Worm (Caenorhabditis elegans) whole organism, young adult: ENCODE results near the gene Y53C12B.1.

Experiments used
- B0019.2 ChIP-seq: fragments of 200-800 bp; sonication (Bioruptor generic); conservative IDR thresholded peaks from 2 replicates; pipeline ENCODE4 v1.3.6; 2022; ENCODE audit warnings: missing genetic modification reagents, missing genetic modification characterization, missing compliant biosample characterization
- B0261.1 ChIP-seq: sonication (generic microtip); optimal IDR thresholded peaks from 2 replicates; lab custom pipeline; 2016; ENCODE audit warnings: mild to moderate bottlenecking, missing genetic modification characterization, moderate library complexity, missing compliant biosample characterization
- C06A6.2 ChIP-seq: fragments of 200-800 bp; sonication (Bioruptor generic); conservative IDR thresholded peaks from 2 replicates; pipeline ENCODE4 v1.3.6; 2022; ENCODE audit warnings: missing genetic modification characterization, missing compliant biosample characterization
- F57C9.4 ChIP-seq: sonication (generic microtip); optimal IDR thresholded peaks from 2 replicates; lab custom pipeline; 2017; ENCODE audit warnings: mild to moderate bottlenecking, missing genetic modification characterization, missing compliant biosample characterization
- K11D2.4 ChIP-seq: fragments of 200-800 bp; sonication (Bioruptor generic); IDR thresholded peaks from 2 replicates; pipeline ENCODE4 v1.3.6; 2022; ENCODE audit warnings: missing genetic modification reagents, missing genetic modification characterization, missing compliant biosample characterization
- T07F8.4 ChIP-seq: sonication (generic microtip); optimal IDR thresholded peaks from 2 replicates; lab custom pipeline; 2016; ENCODE audit warnings: mild to moderate bottlenecking, missing genetic modification characterization, moderate library complexity, missing compliant biosample characterization
- Y53G8AR.9 ChIP-seq: fragments of 200-800 bp; sonication (Bioruptor generic); conservative IDR thresholded peaks from 2 replicates; pipeline ENCODE4 v1.3.6; 2022; ENCODE audit warnings: missing genetic modification reagents, missing genetic modification characterization, missing compliant biosample characterization
- Y79H2A.3 ChIP-seq: fragments of 200-800 bp; sonication (Bioruptor generic); conservative IDR thresholded peaks from 2 replicates; pipeline ENCODE4 v1.3.6; 2022; ENCODE audit warnings: missing genetic modification reagents, missing genetic modification characterization, missing compliant biosample characterization
- atf-7 ChIP-seq: sonication (generic microtip); optimal IDR thresholded peaks from 2 replicates; lab custom pipeline; 2017; ENCODE audit warnings: mild to moderate bottlenecking, missing genetic modification characterization, missing compliant biosample characterization
- athp-1 ChIP-seq: sonication (generic microtip); optimal IDR thresholded peaks from 2 replicates; lab custom pipeline; 2017; ENCODE audit warnings: mild to moderate bottlenecking, missing genetic modification characterization, missing compliant biosample characterization
- bed-1 ChIP-seq: fragments of 200-800 bp; sonication (Bioruptor generic); IDR thresholded peaks from 2 replicates; pipeline ENCODE4 v1.3.6; 2022; ENCODE audit warnings: missing genetic modification reagents, missing genetic modification characterization, missing compliant biosample characterization
- bed-2 ChIP-seq: fragments of 200-800 bp; sonication (Bioruptor generic); IDR thresholded peaks from 2 replicates; pipeline ENCODE4 v1.3.6; 2022; ENCODE audit warnings: missing genetic modification reagents, missing genetic modification characterization, missing compliant biosample characterization
- cebp-1 ChIP-seq, 2 experiments: fragments of 200-800 bp in 1 of 2; sonication (Bioruptor generic) in 1 of 2; sonication (generic microtip) in 1 of 2; IDR thresholded peaks in 1 of 2; optimal IDR thresholded peaks in 1 of 2; 2 replicates each; pipeline versions ENCODE4 v1.3.6 to Lab custom; 2017 to 2022; ENCODE audit warnings: missing compliant biosample characterization in 2 of 2, missing genetic modification characterization in 2 of 2, mild to moderate bottlenecking in 1 of 2, missing genetic modification reagents in 1 of 2, moderate library complexity in 1 of 2
- ceh-100 ChIP-seq: fragments of 200-800 bp; sonication (Bioruptor generic); IDR thresholded peaks from 2 replicates; pipeline ENCODE4 v1.3.6; 2022; ENCODE audit warnings: missing genetic modification reagents, missing genetic modification characterization, missing compliant biosample characterization
- ceh-40 ChIP-seq: fragments of 200-800 bp; sonication (Bioruptor generic); IDR thresholded peaks from 2 replicates; pipeline ENCODE4 v1.3.6; 2022; ENCODE audit warnings: missing genetic modification characterization, missing compliant biosample characterization
- ceh-58 ChIP-seq: fragments of 200-800 bp; sonication (Bioruptor generic); IDR thresholded peaks from 2 replicates; pipeline ENCODE4 v1.3.6; 2022; ENCODE audit warnings: missing genetic modification characterization, missing compliant biosample characterization
- dox-1 ChIP-seq: fragments of 200-800 bp; sonication (Bioruptor generic); IDR thresholded peaks from 2 replicates; pipeline ENCODE4 v1.3.6; 2022; ENCODE audit warnings: missing genetic modification reagents, missing genetic modification characterization, missing compliant biosample characterization
- dpl-1 ChIP-seq: fragments of 150-350 bp; optimal IDR thresholded peaks from 2 replicates; lab custom pipeline; 2014; ENCODE audit warnings: missing biosample characterization, missing genetic modification reagents, missing genetic modification characterization
- egrh-3 ChIP-seq: fragments of 200-800 bp; sonication (Bioruptor generic); IDR thresholded peaks from 2 replicates; pipeline ENCODE4 v1.3.6; 2022; ENCODE audit warnings: missing genetic modification reagents, missing genetic modification characterization, missing compliant biosample characterization
- ekl-4 ChIP-seq: fragments of 200-800 bp; sonication (Bioruptor generic); IDR thresholded peaks from 2 replicates; pipeline ENCODE4 v1.3.6; 2022; ENCODE audit warnings: missing genetic modification reagents, missing genetic modification characterization, missing compliant biosample characterization
- fkh-3 ChIP-seq: sonication (generic microtip); optimal IDR thresholded peaks from 2 replicates; lab custom pipeline; 2016; ENCODE audit warnings: mild to moderate bottlenecking, missing genetic modification characterization, missing compliant biosample characterization
- hlh-26 ChIP-seq: fragments of 200-800 bp; sonication (Bioruptor generic); conservative IDR thresholded peaks from 2 replicates; pipeline ENCODE4 v1.3.6; 2022; ENCODE audit warnings: missing genetic modification reagents, missing genetic modification characterization, missing compliant biosample characterization
- hmg-1.2 ChIP-seq: fragments of 200-800 bp; sonication (Bioruptor generic); IDR thresholded peaks from 2 replicates; pipeline ENCODE4 v1.3.6; 2022; ENCODE audit warnings: missing genetic modification reagents, missing genetic modification characterization, missing compliant biosample characterization
- lin-26 ChIP-seq: fragments of 200-800 bp; sonication (Bioruptor generic); IDR thresholded peaks from 2 replicates; pipeline ENCODE4 v1.3.6; 2022; ENCODE audit warnings: missing genetic modification reagents, missing genetic modification characterization, missing compliant biosample characterization
- lin-35 ChIP-seq, 3 experiments: fragments of 150-350 bp in 2 of 3; sonication (generic microtip) in 1 of 3; optimal IDR thresholded peaks; 2 replicates each; lab custom pipeline; 2014 to 2018; ENCODE audit warnings: missing biosample characterization in 3 of 3, missing genetic modification characterization in 3 of 3, missing genetic modification reagents in 3 of 3
- lin-54 ChIP-seq: fragments of 200-800 bp; sonication (Bioruptor generic); optimal IDR thresholded peaks from 2 replicates; lab custom pipeline; 2018; ENCODE audit warnings: mild to moderate bottlenecking, missing genetic modification characterization, missing compliant biosample characterization
- madf-8 ChIP-seq: fragments of 200-800 bp; sonication (Bioruptor generic); conservative IDR thresholded peaks from 2 replicates; pipeline ENCODE4 v1.3.6; 2022; ENCODE audit warnings: missing genetic modification reagents, missing genetic modification characterization, missing compliant biosample characterization
- nfya-2 ChIP-seq: fragments of 200-800 bp; sonication (Bioruptor generic); IDR thresholded peaks from 2 replicates; pipeline ENCODE4 v1.3.6; 2022; ENCODE audit warnings: missing genetic modification reagents, missing genetic modification characterization, missing compliant biosample characterization
- pbrm-1 ChIP-seq: fragments of 200-800 bp; sonication (Bioruptor generic); IDR thresholded peaks from 2 replicates; pipeline ENCODE4 v1.3.6; 2022; ENCODE audit warnings: missing genetic modification reagents, missing genetic modification characterization, missing compliant biosample characterization
- pha-4 ChIP-seq: fragments of 150-350 bp; sonication (generic microtip); optimal IDR thresholded peaks from 2 replicates; lab custom pipeline; 2014; ENCODE audit warnings: missing biosample characterization, missing genetic modification reagents, missing genetic modification characterization
- rcor-1 ChIP-seq: fragments of 200-800 bp; sonication (Bioruptor generic); IDR thresholded peaks from 2 replicates; pipeline ENCODE4 v1.3.6; 2022; ENCODE audit warnings: missing genetic modification reagents, missing genetic modification characterization, missing compliant biosample characterization
- sdz-38 ChIP-seq: sonication (generic microtip); optimal IDR thresholded peaks from 2 replicates; lab custom pipeline; 2016; ENCODE audit warnings: missing genotype, missing genetic modification characterization, missing compliant biosample characterization
- snpc-1.1 ChIP-seq: sonication (generic microtip); optimal IDR thresholded peaks from 2 replicates; lab custom pipeline; 2017; ENCODE audit warnings: missing genetic modification characterization, mild to moderate bottlenecking, missing compliant biosample characterization, antibody characterized with exemption, moderate library complexity, missing genotype, missing genetic modification reagents; ENCODE audit not compliant: insufficient read depth
- somi-1 ChIP-seq: fragments of 200-800 bp; sonication (Bioruptor generic); optimal IDR thresholded peaks from 2 replicates; lab custom pipeline; 2018; ENCODE audit warnings: mild to moderate bottlenecking, missing genetic modification characterization, missing compliant biosample characterization
- sptf-2 ChIP-seq: fragments of 200-800 bp; sonication (Bioruptor generic); optimal IDR thresholded peaks from 2 replicates; lab custom pipeline; 2018; ENCODE audit warnings: mild to moderate bottlenecking, missing genetic modification characterization, missing compliant biosample characterization
- unc-130 ChIP-seq: sonication (generic microtip); optimal IDR thresholded peaks from 2 replicates; lab custom pipeline; 2016; ENCODE audit warnings: missing genetic modification reagents, missing genetic modification characterization, missing compliant biosample characterization
- xnd-1 ChIP-seq: sonication (generic microtip); optimal IDR thresholded peaks from 2 replicates; lab custom pipeline; 2016; ENCODE audit warnings: missing genotype, missing genetic modification reagents, missing genetic modification characterization, missing compliant biosample characterization
- zim-3 ChIP-seq: sonication (generic microtip); optimal IDR thresholded peaks from 2 replicates; lab custom pipeline; 2017; ENCODE audit warnings: mild to moderate bottlenecking, missing genetic modification characterization, moderate library complexity, missing compliant biosample characterization
- ztf-18 ChIP-seq: sonication (generic microtip); optimal IDR thresholded peaks from 2 replicates; lab custom pipeline; 2016; ENCODE audit warnings: missing genotype, mild to moderate bottlenecking, missing genetic modification characterization, missing compliant biosample characterization
- ztf-26 ChIP-seq: sonication (generic microtip); optimal IDR thresholded peaks from 2 replicates; lab custom pipeline; 2017; ENCODE audit warnings: missing genetic modification characterization, missing compliant biosample characterization

The Y53C12B.1 gene

ce11 chrII:9746069-9746468 lies at the start of gene Y53C12B.1, which contains the start of gene nos-3 (continued):
- TF ChIP-seq pha-4 (tag; lab: Kevin White, UChicago) (peak; percentile 6), bed-1 (GFP tag; lab: Robert Waterston, UW) (no peak), Y79H2A.3 (GFP tag; lab: Robert Waterston, UW) (no peak), zim-3 (no peak), rcor-1 (peak; percentile 59), lin-26 (GFP tag; lab: Robert Waterston, UW) (no peak), dox-1 (GFP tag; lab: Robert Waterston, UW) (peak; percentile 59; the same call in 1 of the 2 replicates), somi-1 (GFP tag; lab: Kevin White, UChicago) (no peak), B0261.1 (tag; lab: Kevin White, UChicago) (no peak), ceh-40 (GFP tag; lab: Robert Waterston, UW) (no peak), xnd-1 (tag; lab: Kevin White, UChicago) (no peak), sdz-38 (tag; lab: Kevin White, UChicago) (no peak), ceh-100 (no peak), egrh-3 (GFP tag; lab: Robert Waterston, UW) (no peak), sptf-2 (GFP tag; lab: Kevin White, UChicago) (no peak), B0019.2 (peak; percentile 87), ceh-58 (GFP tag; lab: Robert Waterston, UW) (no peak), K11D2.4 (no peak), lin-35 (GFP tag; optimal IDR thresholded peaks at IDR 0.05; lab: Kevin White, UChicago) (peak in 2 of 3 experiments; percentile 2 to 51), bed-2 (GFP tag; lab: Robert Waterston, UW) (no peak), Y53G8AR.9 (GFP tag; lab: Robert Waterston, UW) (no peak), nfya-2 (GFP tag; lab: Robert Waterston, UW) (no peak), madf-8 (no peak), T07F8.4 (tag; lab: Kevin White, UChicago) (no peak), snpc-1.1 (no peak), atf-7 (tag; lab: Kevin White, UChicago) (no peak), ekl-4 (GFP tag; lab: Robert Waterston, UW) (0 out of 2 replicates have a peak, but pooled peaks have one; percentile 22), F57C9.4 (tag; lab: Kevin White, UChicago) (no peak)
- TF ChIP-seq, all 124 proteins: peak for 27

DNA sequence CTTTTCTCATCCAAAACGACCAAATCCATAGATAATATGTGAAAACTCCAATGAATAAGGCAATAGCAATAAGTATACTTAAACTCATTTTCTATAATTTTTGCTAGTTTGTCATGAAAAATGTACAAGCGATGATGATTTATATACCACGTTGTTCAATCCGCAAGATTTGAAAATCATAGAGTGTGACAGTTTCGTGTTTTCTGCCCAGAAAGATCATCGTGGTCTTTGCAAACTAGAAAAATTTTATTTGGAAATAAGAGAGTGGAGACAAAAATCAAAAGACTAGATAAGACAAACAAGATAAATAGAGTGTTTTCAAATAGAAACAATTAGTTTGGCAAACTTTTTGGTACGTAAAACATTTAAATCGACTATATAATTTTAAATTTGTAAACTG lies 47.3 kb upstream of the Y53C12B.1 start, which contains the start of gene cyp-13A3:
cyp-13A3 (minus strand) TSS at position 101 of the 400 bp plus-strand sequence.
- no peak for TF ChIP-seq hlh-26 (GFP tag; lab: Robert Waterston, UW)
- TF ChIP-seq fkh-3, result no peak
- no peak for TF ChIP-seq lin-54 (GFP tag; lab: Kevin White, UChicago)
- TF ChIP-seq unc-130 (GFP tag; lab: Kevin White, UChicago), result no peak
- TF ChIP-seq ztf-18 (tag; lab: Kevin White, UChicago), result no peak
- TF ChIP-seq sptf-2 (GFP tag; lab: Kevin White, UChicago), result no peak
- no peak for TF ChIP-seq ceh-58 (GFP tag; lab: Robert Waterston, UW)
- TF ChIP-seq dpl-1 (GFP tag; lab: Kevin White, UChicago), result no peak
- no peak for TF ChIP-seq C06A6.2 (GFP tag; lab: Robert Waterston, UW)
- TF ChIP-seq athp-1 (tag; lab: Kevin White, UChicago), result no peak
- TF ChIP-seq T07F8.4 (tag; lab: Kevin White, UChicago), result no peak
- TF ChIP-seq pbrm-1 (GFP tag; lab: Robert Waterston, UW), result no peak
- no peak for TF ChIP-seq hmg-1.2 (GFP tag; lab: Robert Waterston, UW)
- no peak for TF ChIP-seq ztf-26
- TF ChIP-seq cebp-1 (GFP tag; IDR thresholded peaks at IDR 0.05; lab: Robert Waterston, UW), result no peak
- no peak for TF ChIP-seq cebp-1 (tag; optimal IDR thresholded peaks at IDR 0.05; lab: Kevin White, UChicago)
